Fruit fly (Drosophila melanogaster): ENCODE measurements around the gene CG32262.

DNA sequence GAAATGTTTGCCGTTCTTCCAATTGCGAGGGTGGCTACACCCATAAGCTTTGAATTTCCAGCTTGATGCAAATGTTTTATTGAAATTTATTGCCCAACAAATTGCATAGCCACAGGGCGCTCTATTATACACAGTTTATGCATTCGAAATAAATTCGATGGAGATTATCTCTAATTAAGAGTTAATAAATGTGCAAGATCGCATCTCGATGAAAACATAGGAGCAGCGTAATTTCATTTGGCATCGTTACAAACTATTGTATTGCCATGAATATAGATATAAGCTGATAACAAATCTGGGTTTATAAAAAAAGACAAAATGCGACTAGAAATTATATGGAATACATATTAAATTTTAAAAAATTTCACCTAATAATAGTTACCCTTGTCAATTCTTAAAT lies 40.5 kb upstream of the CG32262 start:
- TF ChIP-seq CG8478 (optimal IDR thresholded peaks at IDR 0.05) (no peak), EcR (GFP tag; optimal IDR thresholded peaks at IDR 0.05) (no peak), psq (optimal IDR thresholded peaks at IDR 0.05) (no peak), Dll (optimal IDR thresholded peaks at IDR 0.05) (no peak), usp (GFP tag; optimal IDR thresholded peaks at IDR 0.05) (no peak)
